Fruit fly (Drosophila melanogaster) whole organism, pupa: ENCODE results near the gene sa.

ENCODE experiments used
- CG10348 ChIP-seq: fragments of 200-800 bp; sonication (Bioruptor generic); IDR thresholded peaks from 2 replicates; pipeline ENCODE4 v1.3.6; 2022; ENCODE audit warnings: missing biosample characterization, missing genetic modification characterization
- CG14655 ChIP-seq: fragments of 200-800 bp; sonication (Bioruptor generic); optimal IDR thresholded peaks from 3 replicates; lab custom pipeline; 2017; ENCODE audit warnings: mild to moderate bottlenecking, missing biosample characterization, missing genetic modification reagents, missing genetic modification characterization
- CG17806 ChIP-seq: fragments of 200-800 bp; sonication (Bioruptor generic); optimal IDR thresholded peaks from 2 replicates; lab custom pipeline; 2018; ENCODE audit warnings: missing biosample characterization, mild to moderate bottlenecking, missing genetic modification characterization, moderate library complexity
- D1 ChIP-seq: fragments of 200-800 bp; sonication (Bioruptor generic); optimal IDR thresholded peaks from 2 replicates; lab custom pipeline; 2018; ENCODE audit warnings: missing biosample characterization, mild to moderate bottlenecking, missing genetic modification characterization, moderate library complexity
- EcR ChIP-seq: fragments of 200-800 bp; sonication (Bioruptor generic); optimal IDR thresholded peaks from 3 replicates; lab custom pipeline; 2019; ENCODE audit warnings: missing biosample characterization, missing genetic modification characterization, mild to moderate bottlenecking, moderate library complexity, missing genetic modification reagents
- Ets98B ChIP-seq: fragments of 200-800 bp; sonication (Bioruptor generic); IDR thresholded peaks from 2 replicates; pipeline ENCODE4 v1.3.6; 2022; ENCODE audit warnings: missing biosample characterization, missing genetic modification characterization
- Pif1B ChIP-seq: fragments of 200-800 bp; sonication (Bioruptor generic); optimal IDR thresholded peaks from 3 replicates; lab custom pipeline; 2016; ENCODE audit warnings: missing biosample characterization, missing genetic modification characterization
- Snoo ChIP-seq: fragments of 200-800 bp; sonication (Bioruptor generic); optimal IDR thresholded peaks from 3 replicates; lab custom pipeline; 2017; ENCODE audit warnings: missing biosample characterization, mild to moderate bottlenecking, missing genetic modification characterization, inconsistent platforms

DNA sequence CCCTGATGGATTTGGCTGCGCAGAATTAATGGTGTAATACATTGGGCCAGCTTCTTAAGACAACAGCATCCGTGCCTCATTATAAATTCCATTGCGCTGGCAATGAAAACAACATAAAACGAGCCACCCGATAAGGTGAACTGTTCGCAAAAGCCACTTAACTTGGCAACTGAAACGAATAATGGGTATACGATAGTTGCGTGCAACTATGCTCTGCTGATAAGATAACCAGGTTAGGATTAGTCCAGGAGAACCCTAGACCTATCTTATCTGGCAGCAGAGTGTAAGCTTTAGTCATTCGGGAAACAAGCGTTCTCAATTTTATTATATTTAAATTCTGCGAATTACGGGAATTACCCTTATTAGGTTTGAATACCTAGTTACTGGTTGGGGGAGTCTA, 16.1 kb downstream of the sa start:
- TF ChIP-seq D1 (tag; lab: Kevin White, UChicago) (no peak), EcR (no peak), CG14655 (GFP tag; lab: Kevin White, UChicago) (no peak), Snoo (tag; lab: Kevin White, UChicago) (no peak), Ets98B (GFP tag; lab: Robert Waterston, UW) (no peak), CG10348 (GFP tag; lab: Robert Waterston, UW) (no peak), CG17806 (tag; lab: Kevin White, UChicago) (no peak), Pif1B (no peak)
